Worm (Caenorhabditis elegans): Measurements from ENCODE around the gene glct-6.

The glct-6 gene

ce11 chrIV:3783910-3784309, at the start of gene glct-6:
Gene glct-6 (plus strand): TSS chrIV:3784210.
- no peak for TF ChIP-seq unc-62 (GFP tag; optimal IDR thresholded peaks at IDR 0.05)

ce11 chrIV:3736244-3736643, 47.8 kb upstream of the glct-6 start:
- TF ChIP-seq unc-62 (GFP tag; optimal IDR thresholded peaks at IDR 0.05), result no peak

- no peak for TF ChIP-seq unc-62 (GFP tag; optimal IDR thresholded peaks at IDR 0.05)
Measured at ce11 chrIV:3738655-3739403, 45.2 kb upstream of the glct-6 start, which contains the start of gene nape-2. Gene nape-2 (minus strand): TSS chrIV:3738925.

- TF ChIP-seq unc-62 (GFP tag; optimal IDR thresholded peaks at IDR 0.05), result no peak
Measured at ce11 chrIV:3740830-3741477, 43.1 kb upstream of the glct-6 start, which contains the start of gene nape-1. Gene nape-1 (minus strand): TSS chrIV:3740880.

ce11 chrIV:3741874-3742273, 42.1 kb upstream of the glct-6 start:
- no peak for TF ChIP-seq unc-62 (GFP tag; optimal IDR thresholded peaks at IDR 0.05)

ce11 chrIV:3742426-3742839, 41.6 kb upstream of the glct-6 start:
- no peak for TF ChIP-seq unc-62 (GFP tag; optimal IDR thresholded peaks at IDR 0.05)

- no peak for TF ChIP-seq unc-62 (GFP tag; optimal IDR thresholded peaks at IDR 0.05)
Measured at ce11 chrIV:3743748-3744147, 40.3 kb upstream of the glct-6 start, which contains the start of gene siah-1. Gene siah-1 (plus strand): TSS chrIV:3744048.

ce11 chrIV:3745806-3746205, 38.2 kb upstream of the glct-6 start:
- no peak for TF ChIP-seq unc-62 (GFP tag; optimal IDR thresholded peaks at IDR 0.05)

- TF ChIP-seq unc-62 (GFP tag; optimal IDR thresholded peaks at IDR 0.05), result no peak
Measured at ce11 chrIV:3751001-3751400, 33.0 kb upstream of the glct-6 start, which contains the start of gene ugt-45. Gene ugt-45 (minus strand): TSS chrIV:3751101.

ce11 chrIV:3752276-3752675, 31.7 kb upstream of the glct-6 start:
- TF ChIP-seq unc-62 (GFP tag; optimal IDR thresholded peaks at IDR 0.05), result no peak

ce11 chrIV:3755355-3755754, 28.7 kb upstream of the glct-6 start, which contains the start of gene Y37E11AR.7:
Gene Y37E11AR.7 (minus strand): TSS chrIV:3755455.
- TF ChIP-seq unc-62 (GFP tag; optimal IDR thresholded peaks at IDR 0.05), result no peak

- TF ChIP-seq unc-62 (GFP tag; optimal IDR thresholded peaks at IDR 0.05), result no peak
Measured at ce11 chrIV:3755921-3756320, 28.1 kb upstream of the glct-6 start, which contains the start of gene best-20. Gene best-20 (plus strand): TSS chrIV:3756221.

- no peak for TF ChIP-seq unc-62 (GFP tag; optimal IDR thresholded peaks at IDR 0.05)
Measured at ce11 chrIV:3759823-3760222, 24.2 kb upstream of the glct-6 start.

- TF ChIP-seq unc-62 (GFP tag; optimal IDR thresholded peaks at IDR 0.05), result no peak
Measured at ce11 chrIV:3764012-3764549, 19.9 kb upstream of the glct-6 start.

ce11 chrIV:3765457-3765856, 18.6 kb upstream of the glct-6 start:
- TF ChIP-seq unc-62 (GFP tag; optimal IDR thresholded peaks at IDR 0.05), result no peak

- TF ChIP-seq unc-62 (GFP tag; optimal IDR thresholded peaks at IDR 0.05), result no peak
Measured at ce11 chrIV:3766589-3766988, 17.4 kb upstream of the glct-6 start, which contains the start of gene vab-2. Gene vab-2 (minus strand): TSS chrIV:3766826.

All from whole organism, dauer.